Fruit fly (Drosophila melanogaster) whole organism, prepupa: ENCODE results near the gene CG14082.

ENCODE experiments used
- Blimp-1 ChIP-seq: fragments of 200-800 bp; sonication (Bioruptor generic); optimal IDR thresholded peaks from 3 replicates; lab custom pipeline; 2017; ENCODE audit warnings: missing biosample characterization, missing genetic modification characterization, mild to moderate bottlenecking, moderate library complexity, missing genetic modification reagents
- CG11902 ChIP-seq: fragments of 200-800 bp; sonication (Bioruptor generic); optimal IDR thresholded peaks from 3 replicates; lab custom pipeline; 2016; ENCODE audit warnings: missing biosample characterization, missing genetic modification characterization
- CG15336 ChIP-seq: fragments of 200-800 bp; sonication (Bioruptor generic); IDR thresholded peaks from 2 replicates; pipeline ENCODE4 v1.3.6; 2022; ENCODE audit warnings: missing biosample characterization, missing genetic modification characterization
- CG1621 ChIP-seq: fragments of 200-800 bp; sonication (Bioruptor generic); optimal IDR thresholded peaks from 3 replicates; lab custom pipeline; 2018; ENCODE audit warnings: missing biosample characterization, mild to moderate bottlenecking, missing genetic modification characterization
- CG16779 ChIP-seq: fragments of 200-800 bp; sonication (Bioruptor generic); optimal IDR thresholded peaks from 3 replicates; lab custom pipeline; 2017; ENCODE audit warnings: missing biosample characterization, mild to moderate bottlenecking, missing genetic modification characterization
- CG34406 ChIP-seq: fragments of 200-800 bp; sonication (Bioruptor generic); optimal IDR thresholded peaks from 3 replicates; lab custom pipeline; 2016; ENCODE audit warnings: missing biosample characterization, missing genetic modification characterization
- CG6163 ChIP-seq: fragments of 200-800 bp; sonication (Bioruptor generic); IDR thresholded peaks from 3 replicates; pipeline ENCODE4 v1.3.6; 2022; ENCODE audit warnings: missing biosample characterization, missing genetic modification characterization
- CG6792 ChIP-seq: fragments of 200-800 bp; sonication (Bioruptor generic); optimal IDR thresholded peaks from 3 replicates; lab custom pipeline; 2016; ENCODE audit warnings: missing biosample characterization, missing genetic modification characterization
- CG6854 ChIP-seq: fragments of 200-800 bp; sonication (Bioruptor generic); optimal IDR thresholded peaks from 2 replicates; lab custom pipeline; 2017; ENCODE audit warnings: missing biosample characterization, mild to moderate bottlenecking, missing genetic modification characterization
- CG8119 ChIP-seq: fragments of 200-800 bp; sonication (Bioruptor generic); IDR thresholded peaks from 3 replicates; pipeline ENCODE4 v1.3.6; 2022; ENCODE audit warnings: missing biosample characterization, missing genetic modification characterization
- CG9139 ChIP-seq: fragments of 200-800 bp; sonication (Bioruptor generic); optimal IDR thresholded peaks from 3 replicates; lab custom pipeline; 2017; ENCODE audit warnings: missing biosample characterization, mild to moderate bottlenecking, missing genetic modification characterization
- Eip75B ChIP-seq: fragments of 200-800 bp; sonication (Bioruptor generic); optimal IDR thresholded peaks from 3 replicates; lab custom pipeline; 2016; ENCODE audit warnings: missing biosample characterization, missing genetic modification characterization
- Eip78C ChIP-seq: fragments of 200-800 bp; sonication (Bioruptor generic); peaks from one replicate; lab custom pipeline; 2016; ENCODE audit warnings: missing biosample characterization, missing genetic modification characterization
- Ets96B ChIP-seq: fragments of 200-800 bp; optimal IDR thresholded peaks from 2 replicates; lab custom pipeline; 2019; ENCODE audit warnings: missing biosample characterization, mild to moderate bottlenecking, missing genetic modification characterization, moderate library complexity
- Gug ChIP-seq: fragments of 200-800 bp; sonication (Bioruptor generic); IDR thresholded peaks from 2 replicates; pipeline ENCODE4 v1.3.6; 2022; ENCODE audit warnings: missing biosample characterization, missing genetic modification characterization
- Hr4 ChIP-seq: fragments of 200-800 bp; sonication (Bioruptor generic); optimal IDR thresholded peaks from 3 replicates; lab custom pipeline; 2016; ENCODE audit warnings: missing biosample characterization, missing genetic modification characterization
- Lpt ChIP-seq: fragments of 200-800 bp; sonication (Bioruptor generic); optimal IDR thresholded peaks from 3 replicates; lab custom pipeline; 2016; ENCODE audit warnings: missing biosample characterization, missing genetic modification characterization
- Met ChIP-seq: fragments of 200-800 bp; sonication (Bioruptor generic); optimal IDR thresholded peaks from 3 replicates; lab custom pipeline; 2016; ENCODE audit warnings: missing biosample characterization, missing genetic modification characterization
- OdsH ChIP-seq: fragments of 200-800 bp; sonication (Bioruptor generic); optimal IDR thresholded peaks from 3 replicates; lab custom pipeline; 2016; ENCODE audit warnings: missing biosample characterization, missing genetic modification characterization
- Smox ChIP-seq: fragments of 200-800 bp; sonication (Bioruptor generic); optimal IDR thresholded peaks from 3 replicates; lab custom pipeline; 2016; ENCODE audit warnings: missing biosample characterization, missing genetic modification characterization
- Sox102F ChIP-seq: fragments of 200-800 bp; sonication (Bioruptor generic); optimal IDR thresholded peaks from 2 replicates; lab custom pipeline; 2016; ENCODE audit warnings: missing biosample characterization, mild to moderate bottlenecking, missing genetic modification characterization
- Sox15 ChIP-seq: fragments of 200-800 bp; sonication (Bioruptor generic); optimal IDR thresholded peaks from 3 replicates; lab custom pipeline; 2016; ENCODE audit warnings: missing biosample characterization, missing genetic modification characterization
- dac ChIP-seq: fragments of 200-800 bp; sonication (Bioruptor generic); optimal IDR thresholded peaks from 2 replicates; lab custom pipeline; 2017; ENCODE audit warnings: missing biosample characterization, mild to moderate bottlenecking, missing genetic modification characterization
- dsx ChIP-seq: fragments of 200-800 bp; optimal IDR thresholded peaks from 3 replicates; lab custom pipeline; 2019; ENCODE audit warnings: missing biosample characterization, mild to moderate bottlenecking, missing genetic modification characterization, moderate library complexity; ENCODE audit not compliant: poor library complexity, severe bottlenecking
- eg ChIP-seq: fragments of 200-800 bp; sonication (Bioruptor generic); IDR thresholded peaks from 3 replicates; pipeline ENCODE4 v1.3.6; 2022; ENCODE audit warnings: missing biosample characterization, missing genetic modification characterization
- esn ChIP-seq: fragments of 200-800 bp; sonication (Bioruptor generic); optimal IDR thresholded peaks from 2 replicates; lab custom pipeline; 2016; ENCODE audit warnings: missing biosample characterization, mild to moderate bottlenecking, missing genetic modification characterization, moderate library complexity
- fd85E ChIP-seq: fragments of 200-800 bp; sonication (Bioruptor generic); optimal IDR thresholded peaks from 3 replicates; lab custom pipeline; 2016; ENCODE audit warnings: missing biosample characterization, missing genetic modification characterization
- fkh ChIP-seq: fragments of 200-800 bp; sonication (Bioruptor generic); optimal IDR thresholded peaks from 3 replicates; lab custom pipeline; 2017; ENCODE audit warnings: missing biosample characterization, mild to moderate bottlenecking, missing genetic modification characterization, moderate library complexity
- lz ChIP-seq: fragments of 200-800 bp; sonication (Bioruptor generic); optimal IDR thresholded peaks from 3 replicates; lab custom pipeline; 2016; ENCODE audit warnings: missing biosample characterization, missing genetic modification characterization
- net ChIP-seq: fragments of 200-800 bp; sonication (Bioruptor generic); optimal IDR thresholded peaks from 3 replicates; lab custom pipeline; 2016; ENCODE audit warnings: missing biosample characterization, missing genetic modification characterization
- spab ChIP-seq: fragments of 200-800 bp; sonication (Bioruptor generic); optimal IDR thresholded peaks from 2 replicates; lab custom pipeline; 2017; ENCODE audit warnings: missing biosample characterization, mild to moderate bottlenecking, missing genetic modification characterization, missing genetic modification reagents
- ss ChIP-seq, 2 experiments: fragments of 200-800 bp; sonication (Bioruptor generic); optimal IDR thresholded peaks; 2 replicates in 1 of 2; 3 replicates in 1 of 2; lab custom pipeline; 2017 to 2018; ENCODE audit warnings: mild to moderate bottlenecking in 2 of 2, missing biosample characterization in 2 of 2, missing genetic modification characterization in 2 of 2, moderate library complexity in 1 of 2
- svp ChIP-seq: fragments of 200-800 bp; sonication (Bioruptor generic); peaks from one replicate; lab custom pipeline; 2016; ENCODE audit warnings: missing biosample characterization, missing genetic modification characterization
- vri ChIP-seq: fragments of 200-800 bp; sonication (Bioruptor generic); optimal IDR thresholded peaks from 3 replicates; lab custom pipeline; 2016; ENCODE audit warnings: missing biosample characterization, mild to moderate bottlenecking, missing genetic modification characterization

The CG14082 gene

DNA sequence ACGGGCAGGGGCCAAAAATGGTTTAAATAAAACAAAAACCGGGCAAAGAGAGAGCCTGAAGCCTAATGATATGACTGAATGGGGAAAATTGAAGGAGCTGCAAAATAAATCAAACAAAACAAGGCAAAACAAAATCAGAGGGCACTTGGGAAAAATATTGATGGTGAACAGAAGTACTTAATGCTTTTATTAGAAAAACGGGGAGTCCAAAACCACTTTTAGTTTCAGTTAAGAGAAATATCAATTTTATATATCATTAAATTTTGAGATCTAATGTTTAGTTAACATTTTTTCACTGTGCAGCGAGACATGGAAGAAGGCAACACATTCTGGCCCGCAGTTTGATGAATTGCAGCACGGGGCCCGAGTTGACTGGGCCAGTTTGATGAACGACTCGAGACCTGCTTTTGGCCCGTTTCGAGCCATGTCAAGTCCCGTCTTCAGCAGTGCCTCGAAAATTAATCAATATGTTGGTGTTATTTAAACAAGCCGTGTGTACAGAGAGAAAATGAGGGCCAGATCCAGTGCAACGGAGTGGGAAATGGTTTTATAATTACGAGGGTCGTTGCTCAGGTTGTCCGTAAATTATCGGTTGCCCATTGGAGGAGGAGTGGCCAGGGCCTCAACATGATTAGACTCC, 27.6 kb upstream of the CG14082 start (continued):
- TF ChIP-seq CG16779 (tag; lab: Kevin White, UChicago) (no peak), CG15336 (GFP tag; lab: Robert Waterston, UW) (peak; percentile 73), eg (GFP tag; lab: Robert Waterston, UW) (peak; percentile 70), CG8119 (GFP tag; lab: Robert Waterston, UW) (peak; percentile 78), Hr4 (peak; percentile 76), CG6854 (GFP tag; lab: Kevin White, UChicago) (peak; percentile 52), net (peak; percentile 67), CG6792 (GFP tag; lab: Kevin White, UChicago) (peak; percentile 66), CG9139 (GFP tag; lab: Kevin White, UChicago) (no peak), Sox102F (GFP tag; lab: Kevin White, UChicago) (peak; percentile 84), OdsH (GFP tag; lab: Kevin White, UChicago) (peak; percentile 79), vri (GFP tag; lab: Kevin White, UChicago) (peak; percentile 75), Sox15 (GFP tag; lab: Kevin White, UChicago) (peak; percentile 12), CG34406 (GFP tag; lab: Kevin White, UChicago) (peak; percentile 71), CG1621 (tag; lab: Kevin White, UChicago) (peak; percentile 8), Smox (GFP tag; lab: Kevin White, UChicago) (peak; percentile 78), Blimp-1 (GFP tag; lab: Kevin White, UChicago) (peak; percentile 37)

DNA sequence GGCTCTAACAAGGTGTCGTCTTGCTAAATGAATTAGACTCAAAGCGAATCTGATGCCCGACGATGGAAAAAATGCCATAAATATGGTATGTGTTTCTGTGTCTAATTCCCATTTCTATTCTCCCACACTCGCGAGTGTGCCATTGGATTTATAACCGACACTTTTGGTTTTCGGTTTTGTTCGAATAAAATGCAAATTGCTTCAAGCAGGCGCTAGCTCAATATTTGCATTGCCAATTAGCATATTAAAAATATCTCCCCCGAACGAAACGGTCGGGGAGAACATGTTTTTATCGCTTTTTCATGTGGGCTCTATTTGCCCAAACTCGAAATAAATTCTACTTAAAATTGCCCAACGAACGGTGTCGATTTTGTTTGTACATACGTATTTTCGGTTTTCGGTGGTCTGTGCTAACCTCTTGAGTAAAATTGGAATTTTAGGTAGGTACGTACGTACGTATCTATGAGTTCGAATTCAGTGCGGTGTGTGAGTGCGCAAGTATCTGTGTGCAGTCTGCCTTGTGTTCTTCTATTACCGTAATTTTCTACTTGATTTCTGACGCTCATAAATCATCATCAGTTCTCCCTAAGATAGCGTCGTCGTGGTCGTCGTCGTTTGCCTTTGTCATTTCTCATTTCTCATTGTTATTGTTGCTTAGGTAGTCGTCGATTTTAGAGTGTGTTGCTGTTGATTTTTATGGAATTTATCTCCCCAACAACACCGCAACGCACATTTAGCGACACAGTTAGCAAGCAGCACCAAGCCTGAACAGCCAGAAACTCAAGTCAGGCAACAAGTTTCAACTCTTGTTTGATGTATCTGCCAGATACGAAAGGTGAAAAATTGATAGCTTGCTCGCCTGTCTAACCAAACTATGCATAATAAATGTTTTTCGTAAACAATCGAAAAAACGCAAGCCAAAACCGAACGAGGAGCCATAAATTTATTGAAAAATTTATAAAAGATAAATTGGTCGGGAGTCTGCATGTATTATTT, 26.3 kb upstream of the CG14082 start:
- TF ChIP-seq CG9139 (GFP tag; lab: Kevin White, UChicago) (no peak), spab (GFP tag; lab: Kevin White, UChicago) (no peak), CG6854 (GFP tag; lab: Kevin White, UChicago) (no peak), Ets96B (tag; lab: Kevin White, UChicago) (no peak), dac (GFP tag; lab: Kevin White, UChicago) (no peak), Met (GFP tag; lab: Kevin White, UChicago) (no peak), Eip75B (GFP tag; lab: Kevin White, UChicago) (no peak), Eip78C (GFP tag; lab: Kevin White, UChicago) (no peak), Sox102F (GFP tag; lab: Kevin White, UChicago) (no peak), CG1621 (tag; lab: Kevin White, UChicago) (no peak), CG16779 (tag; lab: Kevin White, UChicago) (no peak), fkh (GFP tag; lab: Kevin White, UChicago) (peak; percentile 66), fd85E (no peak), Lpt (no peak), Gug (GFP tag; lab: Robert Waterston, UW) (no peak), vri (GFP tag; lab: Kevin White, UChicago) (peak; percentile 15)

DNA sequence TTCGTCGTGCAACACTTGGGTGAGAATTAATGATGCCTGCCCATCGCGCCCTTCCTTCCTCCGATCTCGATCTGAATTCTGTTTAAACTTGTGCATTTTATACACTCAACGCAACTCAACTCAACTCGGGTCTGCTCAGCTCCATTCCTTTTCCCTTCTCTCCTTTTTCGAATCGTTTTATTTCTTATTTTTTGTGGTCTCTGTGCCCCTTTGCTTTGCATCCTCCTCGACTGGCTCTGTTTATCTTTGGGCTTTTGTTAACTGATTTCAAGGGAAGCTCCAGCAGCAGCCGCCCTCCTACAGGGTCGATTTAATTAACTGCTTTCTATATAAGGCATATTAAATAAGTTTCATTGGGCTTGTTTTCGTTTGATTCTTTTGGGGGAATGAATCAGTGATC, 25.0 kb upstream of the CG14082 start:
- TF ChIP-seq CG11902 (GFP tag; lab: Kevin White, UChicago): no peak
- TF ChIP-seq dsx (GFP tag; lab: Kevin White, UChicago): no peak
- peak; percentile 5 for TF ChIP-seq Sox102F (GFP tag; lab: Kevin White, UChicago)
- peak; percentile 68 for TF ChIP-seq svp (GFP tag; lab: Kevin White, UChicago)
- TF ChIP-seq CG6163 (GFP tag; lab: Robert Waterston, UW): peak; percentile 6; the same call in 1 of the 3 replicates
- TF ChIP-seq CG16779 (tag; lab: Kevin White, UChicago): no peak
- peak; percentile 53 for TF ChIP-seq Eip78C (GFP tag; lab: Kevin White, UChicago)
- TF ChIP-seq esn (GFP tag; lab: Kevin White, UChicago): no peak
- no peak for TF ChIP-seq lz (GFP tag; lab: Kevin White, UChicago)
- peak; percentile 14 for TF ChIP-seq Eip75B (GFP tag; lab: Kevin White, UChicago)
- TF ChIP-seq ss (GFP tag; optimal IDR thresholded peaks at IDR 0.05; lab: Kevin White, UChicago): peak in 1 of 2 experiments; percentile 45
- no peak for TF ChIP-seq fd85E
- peak; percentile 33 for TF ChIP-seq CG6854 (GFP tag; lab: Kevin White, UChicago)
